Fruit fly (Drosophila melanogaster): ENCODE results near the gene PolA2.

Gene PolA2

DNA sequence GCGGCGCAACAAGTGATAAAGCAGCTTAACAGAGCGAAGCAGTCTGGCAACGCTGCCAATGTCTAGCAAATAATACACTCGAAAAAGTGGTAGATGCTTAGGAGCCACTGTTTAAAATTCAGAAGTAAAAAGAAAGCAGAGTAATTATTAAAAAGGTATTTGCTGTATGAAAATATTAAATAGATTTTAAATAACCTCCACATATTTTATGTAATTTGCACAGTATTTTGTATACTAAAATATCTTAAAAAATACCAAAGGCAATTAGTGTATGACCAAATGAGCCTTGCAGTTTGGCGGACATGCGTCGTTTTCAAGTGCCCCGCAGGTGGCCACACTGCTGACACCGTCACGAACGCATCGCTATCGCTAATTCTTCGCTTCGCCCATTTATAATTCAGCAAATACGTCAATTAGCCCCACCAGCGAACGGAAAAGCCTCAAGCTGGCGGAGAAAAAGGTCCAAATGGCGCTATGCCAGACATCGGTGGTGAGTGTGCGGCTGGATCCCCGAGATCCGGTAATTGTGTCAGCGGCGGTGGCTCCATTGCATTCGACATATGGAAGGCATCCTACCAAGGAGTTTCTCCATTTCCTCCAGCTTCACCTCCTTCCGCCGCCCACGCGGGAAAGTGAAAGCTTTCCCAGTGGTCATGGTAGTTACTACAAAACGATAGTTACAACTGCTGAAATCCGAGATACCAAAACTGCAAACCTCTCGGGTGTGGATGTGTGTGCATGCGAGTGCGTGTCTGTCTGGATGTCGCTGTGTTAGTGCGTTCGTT is 14.4 kb downstream of the PolA2 start, which contains the start of gene pll (continued):
- peak; percentile 69; the same call in 1 of the 2 replicates for TF ChIP-seq seq (GFP tag; IDR thresholded peaks at IDR 0.05)
- TF ChIP-seq klu (GFP tag; IDR thresholded peaks at IDR 0.05), result peak; percentile 70
- TF ChIP-seq lola (GFP tag; optimal IDR thresholded peaks at IDR 0.05), result peak in 1 of 3 experiments; percentile 55
- no peak for TF ChIP-seq lbe (GFP tag; optimal IDR thresholded peaks at IDR 0.05)
- TF ChIP-seq CG11695 (GFP tag; IDR thresholded peaks at IDR 0.05), result peak; percentile 88
- TF ChIP-seq CG31365 (tag; optimal IDR thresholded peaks at IDR 0.05), result no peak
- peak; percentile 35 for TF ChIP-seq CG7928 (GFP tag; optimal IDR thresholded peaks at IDR 0.05)
- peak; percentile 86 for TF ChIP-seq Hr3 (GFP tag; optimal IDR thresholded peaks at IDR 0.05)
- peak; percentile 93 for TF ChIP-seq CG9932 (GFP tag; IDR thresholded peaks at IDR 0.05)
- peak; percentile 85 for TF ChIP-seq Sox102F (GFP tag; optimal IDR thresholded peaks at IDR 0.05)
- no peak for TF ChIP-seq CTCF (GFP tag; optimal IDR thresholded peaks at IDR 0.05)

DNA sequence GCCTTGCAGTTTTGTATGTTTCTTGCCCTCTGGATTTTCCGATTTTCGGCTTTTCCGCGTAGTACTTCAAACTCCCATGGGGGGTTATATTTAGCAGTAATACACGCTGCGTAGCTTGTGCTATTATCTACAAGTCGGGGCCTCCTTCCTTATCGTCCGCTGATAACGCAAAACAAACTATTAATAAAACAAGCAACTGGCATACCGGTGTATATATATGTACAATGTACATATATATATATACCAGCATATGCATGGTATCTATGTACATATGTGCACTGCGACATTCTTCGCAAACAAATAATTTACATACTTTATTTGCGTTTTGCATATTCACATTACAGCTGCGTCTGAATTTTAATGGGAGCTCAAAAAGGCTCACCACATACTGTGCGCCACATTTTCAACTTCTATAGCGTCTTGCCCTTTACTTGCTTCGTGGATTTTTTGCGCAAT is 15.0 kb downstream of the PolA2 start:
- TF ChIP-seq Jarid2 (GFP tag; optimal IDR thresholded peaks at IDR 0.05), result no peak
- TF ChIP-seq CG4360 (GFP tag; IDR thresholded peaks at IDR 0.05), result 0 out of 2 replicates have a peak, but pooled peaks have one; percentile 32
- no peak for TF ChIP-seq lmd (GFP tag; IDR thresholded peaks at IDR 0.05)
- peak; percentile 41 for TF ChIP-seq CG2875 (GFP tag; optimal IDR thresholded peaks at IDR 0.05)
- TF ChIP-seq CG10267 (tag; optimal IDR thresholded peaks at IDR 0.05), result no peak
- TF ChIP-seq sug (tag; optimal IDR thresholded peaks at IDR 0.05), result peak; percentile 96
- TF ChIP-seq CG9817 (tag; optimal IDR thresholded peaks at IDR 0.05), result no peak
- TF ChIP-seq CG31224 (GFP tag; IDR thresholded peaks at IDR 0.05), result no peak
- TF ChIP-seq CG11093 (GFP tag; IDR thresholded peaks at IDR 0.05), result no peak
- TF ChIP-seq aop (GFP tag; IDR thresholded peaks at IDR 0.05), result no peak
- no peak for TF ChIP-seq Max (GFP tag; optimal IDR thresholded peaks at IDR 0.05)
- TF ChIP-seq CG2120 (GFP tag; optimal IDR thresholded peaks at IDR 0.05), result no peak
- no peak for TF ChIP-seq CG11723 (GFP tag; optimal IDR thresholded peaks at IDR 0.05)
- no peak for TF ChIP-seq gro (GFP tag; optimal IDR thresholded peaks at IDR 0.05)
- TF ChIP-seq CG6654 (GFP tag; optimal IDR thresholded peaks at IDR 0.05), result no peak
- no peak for TF ChIP-seq pfk (GFP tag; optimal IDR thresholded peaks at IDR 0.05)
- TF ChIP-seq salm (tag; optimal IDR thresholded peaks at IDR 0.05), result no peak
- no peak for TF ChIP-seq hth (optimal IDR thresholded peaks at IDR 0.05)
- TF ChIP-seq Med (GFP tag), result peak; percentile 49
- TF ChIP-seq ATbp (GFP tag; optimal IDR thresholded peaks at IDR 0.05), result peak; percentile 61
- no peak for TF ChIP-seq lab (GFP tag; optimal IDR thresholded peaks at IDR 0.05)
- peak; percentile 11 for TF ChIP-seq CG15479 (GFP tag; optimal IDR thresholded peaks at IDR 0.05)
- no peak for TF ChIP-seq crc (GFP tag; optimal IDR thresholded peaks at IDR 0.05)
- no peak for TF ChIP-seq CG17359 (tag; optimal IDR thresholded peaks at IDR 0.05)
- no peak for TF ChIP-seq CG17361 (GFP tag; IDR thresholded peaks at IDR 0.05)
- TF ChIP-seq Hmr (GFP tag; optimal IDR thresholded peaks at IDR 0.05), result no peak
- TF ChIP-seq al (GFP tag; IDR thresholded peaks at IDR 0.05), result no peak
- no peak for TF ChIP-seq CG32532 (GFP tag; IDR thresholded peaks at IDR 0.05)
- peak; percentile 18 for TF ChIP-seq CG17912 (GFP tag; optimal IDR thresholded peaks at IDR 0.05)
- TF ChIP-seq sens (GFP tag), result peak; percentile 79
- TF ChIP-seq CG9876 (GFP tag; optimal IDR thresholded peaks at IDR 0.05), result no peak
- no peak for TF ChIP-seq shn (GFP tag; optimal IDR thresholded peaks at IDR 0.05)
- no peak for TF ChIP-seq CHES-1-like (GFP tag; optimal IDR thresholded peaks at IDR 0.05)
- TF ChIP-seq mam (GFP tag; optimal IDR thresholded peaks at IDR 0.05), result no peak
- no peak for TF ChIP-seq CG4424 (GFP tag; optimal IDR thresholded peaks at IDR 0.05)
- TF ChIP-seq ftz-f1 (GFP tag; optimal IDR thresholded peaks at IDR 0.05), result no peak
- TF ChIP-seq mirr (GFP tag; optimal IDR thresholded peaks at IDR 0.05), result peak; percentile 32
- TF ChIP-seq tin (GFP tag; optimal IDR thresholded peaks at IDR 0.05), result no peak
- no peak for TF ChIP-seq CG13296 (GFP tag; optimal IDR thresholded peaks at IDR 0.05)

Data from whole organism, embryonic.